Worm (Caenorhabditis elegans) whole organism, L1 larva: ENCODE data around the gene R02D5.24.

Source experiments
- C04F5.9 ChIP-seq: sonication (generic microtip); optimal IDR thresholded peaks from 2 replicates; lab custom pipeline; 2016; ENCODE audit warnings: missing genetic modification characterization, missing compliant biosample characterization
- C34B4.2 ChIP-seq: sonication (generic microtip); optimal IDR thresholded peaks from 2 replicates; lab custom pipeline; 2017; ENCODE audit warnings: mild to moderate bottlenecking, missing genetic modification characterization, missing compliant biosample characterization
- F16B12.6 ChIP-seq: fragments of 150-350 bp; optimal IDR thresholded peaks from 2 replicates; lab custom pipeline; 2014; ENCODE audit warnings: missing biosample characterization, missing genetic modification characterization
- aha-1 ChIP-seq: fragments of 150-350 bp; optimal IDR thresholded peaks from 2 replicates; lab custom pipeline; 2014; ENCODE audit warnings: missing biosample characterization, missing genetic modification characterization
- alr-1 ChIP-seq: fragments of 200-800 bp; sonication (Bioruptor generic); optimal IDR thresholded peaks from 2 replicates; lab custom pipeline; 2018; ENCODE audit warnings: borderline replicate concordance, mild to moderate bottlenecking, missing genetic modification characterization, missing compliant biosample characterization
- aly-2 ChIP-seq: fragments of 150-350 bp; optimal IDR thresholded peaks from 2 replicates; lab custom pipeline; 2014; ENCODE audit warnings: missing biosample characterization, missing genetic modification characterization
- blmp-1 ChIP-seq: fragments of 150-350 bp; optimal IDR thresholded peaks from 2 replicates; lab custom pipeline; 2014; ENCODE audit warnings: missing biosample characterization, missing genetic modification characterization
- ceh-8 ChIP-seq: fragments of 200-800 bp; sonication (Bioruptor generic); optimal IDR thresholded peaks from 2 replicates; lab custom pipeline; 2018; ENCODE audit warnings: mild to moderate bottlenecking, missing genetic modification characterization, moderate library complexity, missing compliant biosample characterization
- ceh-82 ChIP-seq, 3 experiments: fragments of 150-350 bp in 1 of 3; sonication (generic microtip) in 2 of 3; optimal IDR thresholded peaks; 2 replicates each; lab custom pipeline; 2014 to 2017; ENCODE audit warnings: missing biosample characterization in 3 of 3, missing genetic modification characterization in 3 of 3
- ceh-88 ChIP-seq: fragments of 200-800 bp; sonication (Bioruptor generic); IDR thresholded peaks from 2 replicates; pipeline ENCODE4 v1.3.6; 2022; ENCODE audit warnings: missing genetic modification characterization, missing compliant biosample characterization
- ceh-90 ChIP-seq: sonication (generic microtip); optimal IDR thresholded peaks from 2 replicates; lab custom pipeline; 2016; ENCODE audit warnings: missing genetic modification characterization, missing compliant biosample characterization
- ces-1 ChIP-seq: fragments of 150-350 bp; optimal IDR thresholded peaks from 2 replicates; lab custom pipeline; 2014; ENCODE audit warnings: missing biosample characterization, missing genetic modification reagents, missing genetic modification characterization
- dsc-1 ChIP-seq: sonication (generic microtip); optimal IDR thresholded peaks from 2 replicates; lab custom pipeline; 2016; ENCODE audit warnings: mild to moderate bottlenecking, missing genetic modification characterization, missing compliant biosample characterization
- efl-1 ChIP-seq, 4 experiments: fragments of 150-350 bp; optimal IDR thresholded peaks in 3 of 4; peaks in 1 of 4; 1 replicate in 1 of 4; 2 replicates in 3 of 4; lab custom pipeline; 2014; ENCODE audit warnings: missing biosample characterization in 2 of 4, missing genetic modification characterization in 2 of 4, missing genetic modification reagents in 2 of 4
- efl-3 ChIP-seq: fragments of 200-800 bp; sonication (Bioruptor generic); optimal IDR thresholded peaks from 2 replicates; lab custom pipeline; 2018; ENCODE audit warnings: mild to moderate bottlenecking, missing genetic modification characterization, missing compliant biosample characterization
- egl-13 ChIP-seq: sonication (generic microtip); optimal IDR thresholded peaks from 2 replicates; lab custom pipeline; 2016; ENCODE audit warnings: missing genotype, missing genetic modification reagents, missing genetic modification characterization, missing compliant biosample characterization
- elt-2 ChIP-seq: sonication (generic microtip); optimal IDR thresholded peaks from 2 replicates; lab custom pipeline; 2016; ENCODE audit warnings: missing genetic modification characterization, mild to moderate bottlenecking, inconsistent platforms, missing compliant biosample characterization, missing genetic modification reagents
- elt-3 ChIP-seq, 6 experiments: fragments of 150-350 bp in 1 of 6; sonication (generic microtip); optimal IDR thresholded peaks; 2 replicates each; lab custom pipeline; 2017 to 2018; ENCODE audit warnings: missing biosample characterization in 6 of 6, missing genetic modification characterization in 6 of 6, inconsistent platforms in 1 of 6
- fkh-10 ChIP-seq: sonication (generic microtip); optimal IDR thresholded peaks from 2 replicates; lab custom pipeline; 2017; ENCODE audit warnings: missing biosample characterization, missing genetic modification reagents, missing genetic modification characterization
- fkh-4 ChIP-seq: sonication (generic microtip); optimal IDR thresholded peaks from 2 replicates; lab custom pipeline; 2016; ENCODE audit warnings: missing compliant biosample characterization, missing genetic modification characterization, borderline replicate concordance
- fkh-8 ChIP-seq: sonication (generic microtip); optimal IDR thresholded peaks from 2 replicates; lab custom pipeline; 2016; ENCODE audit warnings: mild to moderate bottlenecking, missing genetic modification characterization, missing compliant biosample characterization
- hlh-4 ChIP-seq: sonication (generic microtip); optimal IDR thresholded peaks from 2 replicates; lab custom pipeline; 2016; ENCODE audit warnings: mild to moderate bottlenecking, missing genetic modification characterization, missing compliant biosample characterization
- irx-1 ChIP-seq: sonication (generic microtip); optimal IDR thresholded peaks from 2 replicates; lab custom pipeline; 2016; ENCODE audit warnings: missing genetic modification characterization, missing compliant biosample characterization
- isw-1 ChIP-seq: fragments of 200-800 bp; sonication (Bioruptor generic); IDR thresholded peaks from 2 replicates; pipeline ENCODE4 v1.3.6; 2022; ENCODE audit warnings: missing genetic modification characterization, missing compliant biosample characterization
- lin-13 ChIP-seq: fragments of 150-350 bp; optimal IDR thresholded peaks from 2 replicates; lab custom pipeline; 2014; ENCODE audit warnings: missing biosample characterization, missing genetic modification reagents, missing genetic modification characterization
- lin-35 ChIP-seq, 2 experiments: fragments of 150-350 bp; optimal IDR thresholded peaks; 2 replicates each; lab custom pipeline; 2014; ENCODE audit warnings: missing biosample characterization in 2 of 2, missing genetic modification characterization in 2 of 2, missing genetic modification reagents in 2 of 2
- mef-2 ChIP-seq: fragments of 150-350 bp; optimal IDR thresholded peaks from 2 replicates; lab custom pipeline; 2014; ENCODE audit warnings: missing biosample characterization, missing genetic modification characterization
- mep-1 ChIP-seq: fragments of 150-350 bp; optimal IDR thresholded peaks from 2 replicates; lab custom pipeline; 2014; ENCODE audit warnings: missing biosample characterization, missing genetic modification characterization
- nhr-12 ChIP-seq: sonication (generic microtip); optimal IDR thresholded peaks from 2 replicates; lab custom pipeline; 2017; ENCODE audit warnings: missing biosample characterization, missing genetic modification characterization
- nhr-19 ChIP-seq: fragments of 200-800 bp; sonication (Bioruptor generic); conservative IDR thresholded peaks from 2 replicates; pipeline ENCODE4 v1.3.6; 2022; ENCODE audit warnings: missing genetic modification characterization, missing compliant biosample characterization
- nhr-28 ChIP-seq: fragments of 150-350 bp; optimal IDR thresholded peaks from 2 replicates; lab custom pipeline; 2014; ENCODE audit warnings: missing biosample characterization, missing genetic modification characterization
- nhr-71 ChIP-seq: sonication (generic microtip); optimal IDR thresholded peaks from 2 replicates; lab custom pipeline; 2016; ENCODE audit warnings: mild to moderate bottlenecking, missing genetic modification characterization, moderate library complexity, missing compliant biosample characterization
- nhr-76 ChIP-seq: sonication (generic microtip); optimal IDR thresholded peaks from 2 replicates; lab custom pipeline; 2017; ENCODE audit warnings: missing biosample characterization, missing genetic modification characterization
- nhr-77 ChIP-seq: fragments of 150-350 bp; optimal IDR thresholded peaks from 2 replicates; lab custom pipeline; 2014; ENCODE audit warnings: missing biosample characterization, missing genetic modification characterization
- nhr-85 ChIP-seq: sonication (generic microtip); peaks from one replicate; lab custom pipeline; 2016; ENCODE audit warnings: missing genetic modification characterization, inconsistent platforms, missing compliant biosample characterization
- pag-3 ChIP-seq: sonication (generic microtip); optimal IDR thresholded peaks from 2 replicates; lab custom pipeline; 2017; ENCODE audit warnings: missing genetic modification characterization, mild to moderate bottlenecking, missing compliant biosample characterization, antibody characterized with exemption, borderline replicate concordance; ENCODE audit not compliant: insufficient read depth
- pax-3 ChIP-seq: fragments of 200-800 bp; sonication (Bioruptor generic); optimal IDR thresholded peaks from 2 replicates; lab custom pipeline; 2018; ENCODE audit warnings: mild to moderate bottlenecking, missing genetic modification characterization, moderate library complexity, missing compliant biosample characterization
- skn-1 ChIP-seq: fragments of 150-350 bp; optimal IDR thresholded peaks from 2 replicates; lab custom pipeline; 2014; ENCODE audit warnings: missing biosample characterization, missing genetic modification characterization
- snpc-4 ChIP-seq: fragments of 150-350 bp; optimal IDR thresholded peaks from 2 replicates; lab custom pipeline; 2014; ENCODE audit warnings: missing biosample characterization, missing genetic modification characterization
- snu-23 ChIP-seq: sonication (generic microtip); optimal IDR thresholded peaks from 2 replicates; lab custom pipeline; 2016; ENCODE audit warnings: missing genetic modification characterization, missing compliant biosample characterization
- sptf-1 ChIP-seq: fragments of 150-350 bp; optimal IDR thresholded peaks from 2 replicates; lab custom pipeline; 2014; ENCODE audit warnings: missing biosample characterization, missing genetic modification characterization
- swsn-7 ChIP-seq: sonication (generic microtip); optimal IDR thresholded peaks from 2 replicates; lab custom pipeline; 2016; ENCODE audit warnings: missing genetic modification characterization, missing compliant biosample characterization
- tbx-2 ChIP-seq: sonication (generic microtip); optimal IDR thresholded peaks from 2 replicates; lab custom pipeline; 2016; ENCODE audit warnings: missing genetic modification characterization, missing compliant biosample characterization
- unc-130 ChIP-seq: fragments of 150-350 bp; optimal IDR thresholded peaks from 2 replicates; lab custom pipeline; 2017; ENCODE audit warnings: missing biosample characterization, missing genetic modification characterization, inconsistent platforms
- unc-30 ChIP-seq: sonication (generic microtip); optimal IDR thresholded peaks from 2 replicates; lab custom pipeline; 2017; ENCODE audit warnings: missing biosample characterization, missing genetic modification characterization
- unc-62 ChIP-seq: fragments of 150-350 bp; optimal IDR thresholded peaks from 2 replicates; lab custom pipeline; 2014; ENCODE audit warnings: missing biosample characterization, missing genetic modification reagents, missing genetic modification characterization
- xbp-1 ChIP-seq: sonication (generic microtip); optimal IDR thresholded peaks from 2 replicates; lab custom pipeline; 2016; ENCODE audit warnings: missing genetic modification characterization, missing compliant biosample characterization
- zip-4 ChIP-seq: fragments of 200-800 bp; sonication (Bioruptor generic); optimal IDR thresholded peaks from 2 replicates; lab custom pipeline; 2018; ENCODE audit warnings: mild to moderate bottlenecking, missing genetic modification characterization, moderate library complexity, missing compliant biosample characterization
- ztf-11 ChIP-seq, 2 experiments: sonication (generic microtip); optimal IDR thresholded peaks; 2 replicates each; lab custom pipeline; 2016 to 2017; ENCODE audit warnings: missing genetic modification characterization in 2 of 2, missing biosample characterization in 1 of 2, missing compliant biosample characterization in 1 of 2

R02D5.24 gene

DNA sequence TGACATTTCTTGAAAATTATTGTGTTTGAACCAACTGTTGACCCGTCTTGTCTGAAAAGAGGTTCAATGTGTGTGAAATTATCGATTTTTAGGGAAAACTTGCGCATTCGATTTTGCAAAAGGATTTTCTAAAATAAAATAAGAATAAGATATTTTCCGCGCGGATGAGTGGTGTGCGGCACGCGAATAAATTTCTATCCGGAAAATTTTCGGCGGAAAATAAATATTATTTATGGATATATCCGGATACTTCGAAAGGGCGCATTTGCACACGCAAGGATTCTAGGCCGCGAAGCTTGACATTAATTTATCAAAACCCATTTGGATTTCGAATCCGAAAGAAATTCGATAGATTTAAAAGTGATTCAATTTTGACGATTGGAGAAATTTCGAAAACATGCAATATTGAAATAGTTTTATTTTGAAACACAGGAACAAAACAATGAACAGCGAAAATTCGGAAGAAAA, 44.7 kb downstream of the R02D5.24 start, which contains the start of gene rike-1 (continued):
- TF ChIP-seq nhr-12 (tag; lab: Kevin White, UChicago) (no peak), pax-3 (no peak), fkh-10 (GFP tag; lab: Kevin White, UChicago) (no peak), C04F5.9 (tag; lab: Kevin White, UChicago) (no peak), C34B4.2 (no peak), egl-13 (tag; lab: Kevin White, UChicago) (no peak), irx-1 (tag; lab: Kevin White, UChicago) (no peak), elt-3 (tag; optimal IDR thresholded peaks at IDR 0.05; lab: Kevin White, UChicago) (no peak), ztf-11 (tag; optimal IDR thresholded peaks at IDR 0.05; lab: Kevin White, UChicago) (no peak), lin-13 (GFP tag; lab: Kevin White, UChicago) (no peak), hlh-4 (tag; lab: Kevin White, UChicago) (no peak), unc-130 (tag; lab: Kevin White, UChicago) (no peak), ceh-90 (tag; lab: Kevin White, UChicago) (no peak), fkh-4 (no peak), zip-4 (GFP tag; lab: Kevin White, UChicago) (no peak), mep-1 (no peak), nhr-77 (tag; lab: Kevin White, UChicago) (no peak), isw-1 (GFP tag; lab: Robert Waterston, UW) (no peak), dsc-1 (tag; lab: Kevin White, UChicago) (no peak), aha-1 (tag; lab: Kevin White, UChicago) (no peak), ceh-88 (GFP tag; lab: Robert Waterston, UW) (no peak), lin-35 (GFP tag; optimal IDR thresholded peaks at IDR 0.05; lab: Kevin White, UChicago) (peak in 1 of 2 experiments; percentile 2), nhr-71 (peak; percentile 42), efl-1 (optimal IDR thresholded peaks at IDR 0.05; lab: Kevin White, UChicago) (peak; percentile 27 to 34), efl-1 (GFP tag; optimal IDR thresholded peaks at IDR 0.05 in 1 of 2; lab: Kevin White, UChicago) (no peak), ces-1 (no peak), tbx-2 (no peak), sptf-1 (tag; lab: Kevin White, UChicago) (no peak), mef-2 (tag; lab: Kevin White, UChicago) (no peak), ceh-8 (GFP tag; lab: Kevin White, UChicago) (no peak), alr-1 (tag; lab: Kevin White, UChicago) (no peak), unc-30 (tag; lab: Kevin White, UChicago) (no peak), swsn-7 (tag; lab: Kevin White, UChicago) (no peak), F16B12.6 (tag; lab: Kevin White, UChicago) (no peak), fkh-8 (tag; lab: Kevin White, UChicago) (peak; percentile 15), xbp-1 (tag; lab: Kevin White, UChicago) (no peak), elt-2 (tag; lab: Kevin White, UChicago) (no peak)
- TF ChIP-seq, all 84 proteins: peak for 11

DNA sequence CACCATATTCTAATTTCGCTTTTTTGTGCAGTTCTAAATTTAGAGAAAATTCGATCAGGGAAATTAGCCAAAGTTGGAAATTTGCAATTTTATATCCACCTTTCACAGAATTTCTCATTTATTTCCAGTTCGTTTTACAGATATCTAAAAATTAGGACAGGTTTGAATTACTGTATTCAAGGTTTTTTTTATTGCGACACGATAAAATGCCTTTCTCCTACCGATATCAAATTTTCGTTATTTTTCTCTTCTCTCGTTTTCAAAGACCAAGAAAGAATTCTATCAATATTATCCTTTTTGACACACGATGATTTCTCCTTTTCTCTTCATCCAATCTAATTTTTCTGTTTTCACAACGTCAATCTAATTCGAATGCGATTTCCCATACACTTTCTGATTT, 45.4 kb downstream of the R02D5.24 start, which contains the start of gene C53A5.13:
Gene C53A5.13, plus strand, starts transcription at position 301 of the 400 bp plus-strand sequence.
- peak; percentile 60 for TF ChIP-seq blmp-1 (tag; lab: Kevin White, UChicago)
- peak; percentile 58 for TF ChIP-seq nhr-85
- TF ChIP-seq nhr-19 (GFP tag; lab: Robert Waterston, UW), result no peak

DNA sequence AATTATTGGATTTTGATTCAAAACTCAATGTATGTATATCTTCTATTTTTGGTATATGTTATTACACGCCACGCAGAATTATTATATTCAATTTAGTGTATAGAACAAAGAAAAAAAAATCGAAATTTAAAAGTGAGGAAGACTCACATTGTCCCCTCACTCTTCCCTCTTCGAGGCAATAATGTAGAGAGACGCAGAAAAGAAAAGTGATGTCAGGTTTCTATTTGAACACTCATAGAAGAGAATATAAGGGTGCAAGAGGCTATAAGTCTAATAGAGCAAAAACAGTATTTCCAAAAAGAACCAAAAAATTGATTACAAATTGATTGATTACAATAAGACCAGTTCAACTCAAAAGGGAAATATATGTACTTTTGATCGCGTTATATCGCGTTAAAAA, 47.4 kb downstream of the R02D5.24 start:
- TF ChIP-seq skn-1 (tag; lab: Kevin White, UChicago), result no peak
- TF ChIP-seq unc-130 (tag; lab: Kevin White, UChicago), result no peak
- TF ChIP-seq mep-1, result peak; percentile 17
- TF ChIP-seq blmp-1 (tag; lab: Kevin White, UChicago), result peak; percentile 71
- no peak for TF ChIP-seq unc-62
- no peak for TF ChIP-seq ceh-82 (tag; optimal IDR thresholded peaks at IDR 0.05; lab: Kevin White, UChicago)
- TF ChIP-seq efl-3 (GFP tag; lab: Kevin White, UChicago), result no peak
- TF ChIP-seq snpc-4, result no peak
- no peak for TF ChIP-seq C04F5.9 (tag; lab: Kevin White, UChicago)
- no peak for TF ChIP-seq aly-2
- TF ChIP-seq pag-3 (tag; lab: Kevin White, UChicago), result no peak
- no peak for TF ChIP-seq nhr-28
- no peak for TF ChIP-seq ceh-8 (GFP tag; lab: Kevin White, UChicago)
- no peak for TF ChIP-seq xbp-1 (tag; lab: Kevin White, UChicago)
- TF ChIP-seq snu-23, result no peak
- no peak for TF ChIP-seq fkh-8 (tag; lab: Kevin White, UChicago)
- TF ChIP-seq ceh-90 (tag; lab: Kevin White, UChicago), result no peak
- TF ChIP-seq nhr-76, result no peak
- TF ChIP-seq efl-1 (optimal IDR thresholded peaks at IDR 0.05; lab: Kevin White, UChicago), result no peak
- peak in 1 of 2 experiments; percentile 10 for TF ChIP-seq efl-1 (GFP tag; optimal IDR thresholded peaks at IDR 0.05 in 1 of 2; lab: Kevin White, UChicago)
- TF ChIP-seq egl-13 (tag; lab: Kevin White, UChicago), result no peak
